Worm (Caenorhabditis elegans) whole organism, L1 larva: ENCODE measurements around the gene ecps-2.

Experiments used
- C34B4.2 ChIP-seq: sonication (generic microtip); optimal IDR thresholded peaks from 2 replicates; lab custom pipeline; 2017; ENCODE audit warnings: mild to moderate bottlenecking, missing genetic modification characterization, missing compliant biosample characterization
- aha-1 ChIP-seq: fragments of 150-350 bp; optimal IDR thresholded peaks from 2 replicates; lab custom pipeline; 2014; ENCODE audit warnings: missing biosample characterization, missing genetic modification characterization
- aly-2 ChIP-seq: fragments of 150-350 bp; optimal IDR thresholded peaks from 2 replicates; lab custom pipeline; 2014; ENCODE audit warnings: missing biosample characterization, missing genetic modification characterization
- ama-1 ChIP-seq: fragments of 150-350 bp; optimal IDR thresholded peaks from 2 replicates; lab custom pipeline; 2014
- ceh-8 ChIP-seq: fragments of 200-800 bp; sonication (Bioruptor generic); optimal IDR thresholded peaks from 2 replicates; lab custom pipeline; 2018; ENCODE audit warnings: mild to moderate bottlenecking, missing genetic modification characterization, moderate library complexity, missing compliant biosample characterization
- ceh-82 ChIP-seq, 3 experiments: fragments of 150-350 bp in 1 of 3; sonication (generic microtip) in 2 of 3; optimal IDR thresholded peaks; 2 replicates each; lab custom pipeline; 2014 to 2017; ENCODE audit warnings: missing biosample characterization in 3 of 3, missing genetic modification characterization in 3 of 3
- ceh-90 ChIP-seq: sonication (generic microtip); optimal IDR thresholded peaks from 2 replicates; lab custom pipeline; 2016; ENCODE audit warnings: missing genetic modification characterization, missing compliant biosample characterization
- ces-1 ChIP-seq: fragments of 150-350 bp; optimal IDR thresholded peaks from 2 replicates; lab custom pipeline; 2014; ENCODE audit warnings: missing biosample characterization, missing genetic modification reagents, missing genetic modification characterization
- dsc-1 ChIP-seq: sonication (generic microtip); optimal IDR thresholded peaks from 2 replicates; lab custom pipeline; 2016; ENCODE audit warnings: mild to moderate bottlenecking, missing genetic modification characterization, missing compliant biosample characterization
- efl-1 ChIP-seq, 4 experiments: fragments of 150-350 bp; optimal IDR thresholded peaks in 3 of 4; peaks in 1 of 4; 1 replicate in 1 of 4; 2 replicates in 3 of 4; lab custom pipeline; 2014; ENCODE audit warnings: missing biosample characterization in 2 of 4, missing genetic modification characterization in 2 of 4, missing genetic modification reagents in 2 of 4
- efl-3 ChIP-seq: fragments of 200-800 bp; sonication (Bioruptor generic); optimal IDR thresholded peaks from 2 replicates; lab custom pipeline; 2018; ENCODE audit warnings: mild to moderate bottlenecking, missing genetic modification characterization, missing compliant biosample characterization
- elt-3 ChIP-seq, 6 experiments: fragments of 150-350 bp in 1 of 6; sonication (generic microtip); optimal IDR thresholded peaks; 2 replicates each; lab custom pipeline; 2017 to 2018; ENCODE audit warnings: missing biosample characterization in 6 of 6, missing genetic modification characterization in 6 of 6, inconsistent platforms in 1 of 6
- fkh-10 ChIP-seq: sonication (generic microtip); optimal IDR thresholded peaks from 2 replicates; lab custom pipeline; 2017; ENCODE audit warnings: missing biosample characterization, missing genetic modification reagents, missing genetic modification characterization
- fkh-8 ChIP-seq: sonication (generic microtip); optimal IDR thresholded peaks from 2 replicates; lab custom pipeline; 2016; ENCODE audit warnings: mild to moderate bottlenecking, missing genetic modification characterization, missing compliant biosample characterization
- fos-1 ChIP-seq: fragments of 150-350 bp; optimal IDR thresholded peaks from 2 replicates; lab custom pipeline; 2014; ENCODE audit warnings: missing biosample characterization, missing genetic modification characterization
- hlh-4 ChIP-seq: sonication (generic microtip); optimal IDR thresholded peaks from 2 replicates; lab custom pipeline; 2016; ENCODE audit warnings: mild to moderate bottlenecking, missing genetic modification characterization, missing compliant biosample characterization
- hpl-2 ChIP-seq: fragments of 150-350 bp; optimal IDR thresholded peaks from 2 replicates; lab custom pipeline; 2014; ENCODE audit warnings: missing biosample characterization, missing genetic modification reagents, missing genetic modification characterization
- irx-1 ChIP-seq: sonication (generic microtip); optimal IDR thresholded peaks from 2 replicates; lab custom pipeline; 2016; ENCODE audit warnings: missing genetic modification characterization, missing compliant biosample characterization
- lin-13 ChIP-seq: fragments of 150-350 bp; optimal IDR thresholded peaks from 2 replicates; lab custom pipeline; 2014; ENCODE audit warnings: missing biosample characterization, missing genetic modification reagents, missing genetic modification characterization
- lin-14 ChIP-seq: fragments of 200-800 bp; sonication (Bioruptor generic); optimal IDR thresholded peaks from 2 replicates; lab custom pipeline; 2018; ENCODE audit warnings: mild to moderate bottlenecking, missing genetic modification characterization, moderate library complexity, missing compliant biosample characterization
- lin-39 ChIP-seq: fragments of 150-350 bp; optimal IDR thresholded peaks from 2 replicates; lab custom pipeline; 2014; ENCODE audit warnings: missing biosample characterization, missing genetic modification reagents, missing genetic modification characterization
- lsy-2 ChIP-seq, 2 experiments: fragments of 150-350 bp; optimal IDR thresholded peaks; 2 replicates each; lab custom pipeline; 2014; ENCODE audit warnings: missing biosample characterization in 2 of 2, missing genetic modification characterization in 2 of 2
- mab-9 ChIP-seq: fragments of 200-800 bp; sonication (Bioruptor generic); IDR thresholded peaks from 2 replicates; pipeline ENCODE4 v1.3.6; 2022; ENCODE audit warnings: missing genetic modification reagents, missing genetic modification characterization, missing compliant biosample characterization
- mef-2 ChIP-seq: fragments of 150-350 bp; optimal IDR thresholded peaks from 2 replicates; lab custom pipeline; 2014; ENCODE audit warnings: missing biosample characterization, missing genetic modification characterization
- mep-1 ChIP-seq: fragments of 150-350 bp; optimal IDR thresholded peaks from 2 replicates; lab custom pipeline; 2014; ENCODE audit warnings: missing biosample characterization, missing genetic modification characterization
- nhr-11 ChIP-seq: fragments of 150-350 bp; optimal IDR thresholded peaks from 2 replicates; lab custom pipeline; 2014; ENCODE audit warnings: missing biosample characterization, missing genetic modification characterization
- nhr-19 ChIP-seq: fragments of 200-800 bp; sonication (Bioruptor generic); conservative IDR thresholded peaks from 2 replicates; pipeline ENCODE4 v1.3.6; 2022; ENCODE audit warnings: missing genetic modification characterization, missing compliant biosample characterization
- nhr-20 ChIP-seq: sonication (generic microtip); optimal IDR thresholded peaks from 2 replicates; lab custom pipeline; 2016; ENCODE audit warnings: mild to moderate bottlenecking, missing genetic modification characterization, missing compliant biosample characterization
- nhr-237 ChIP-seq: fragments of 150-350 bp; optimal IDR thresholded peaks from 2 replicates; lab custom pipeline; 2014; ENCODE audit warnings: missing biosample characterization, missing genetic modification characterization
- nhr-76 ChIP-seq: sonication (generic microtip); optimal IDR thresholded peaks from 2 replicates; lab custom pipeline; 2017; ENCODE audit warnings: missing biosample characterization, missing genetic modification characterization
- nhr-77 ChIP-seq: fragments of 150-350 bp; optimal IDR thresholded peaks from 2 replicates; lab custom pipeline; 2014; ENCODE audit warnings: missing biosample characterization, missing genetic modification characterization
- nhr-85 ChIP-seq: sonication (generic microtip); peaks from one replicate; lab custom pipeline; 2016; ENCODE audit warnings: missing genetic modification characterization, inconsistent platforms, missing compliant biosample characterization
- nhr-90 ChIP-seq: sonication (generic microtip); optimal IDR thresholded peaks from 2 replicates; lab custom pipeline; 2016; ENCODE audit warnings: mild to moderate bottlenecking, missing genetic modification characterization, missing compliant biosample characterization; ENCODE audit not compliant: poor library complexity
- pag-3 ChIP-seq: sonication (generic microtip); optimal IDR thresholded peaks from 2 replicates; lab custom pipeline; 2017; ENCODE audit warnings: missing genetic modification characterization, mild to moderate bottlenecking, missing compliant biosample characterization, antibody characterized with exemption, borderline replicate concordance; ENCODE audit not compliant: insufficient read depth
- pax-3 ChIP-seq: fragments of 200-800 bp; sonication (Bioruptor generic); optimal IDR thresholded peaks from 2 replicates; lab custom pipeline; 2018; ENCODE audit warnings: mild to moderate bottlenecking, missing genetic modification characterization, moderate library complexity, missing compliant biosample characterization
- pqm-1 ChIP-seq: sonication (generic microtip); optimal IDR thresholded peaks from 3 replicates; lab custom pipeline; 2017; ENCODE audit warnings: missing biosample characterization, missing genetic modification characterization
- rnt-1 ChIP-seq: sonication (generic microtip); optimal IDR thresholded peaks from 2 replicates; lab custom pipeline; 2016; ENCODE audit warnings: mild to moderate bottlenecking, missing genetic modification characterization, moderate library complexity, missing compliant biosample characterization
- skn-1 ChIP-seq: fragments of 150-350 bp; optimal IDR thresholded peaks from 2 replicates; lab custom pipeline; 2014; ENCODE audit warnings: missing biosample characterization, missing genetic modification characterization
- snpc-4 ChIP-seq: fragments of 150-350 bp; optimal IDR thresholded peaks from 2 replicates; lab custom pipeline; 2014; ENCODE audit warnings: missing biosample characterization, missing genetic modification characterization
- snu-23 ChIP-seq: sonication (generic microtip); optimal IDR thresholded peaks from 2 replicates; lab custom pipeline; 2016; ENCODE audit warnings: missing genetic modification characterization, missing compliant biosample characterization
- sptf-1 ChIP-seq: fragments of 150-350 bp; optimal IDR thresholded peaks from 2 replicates; lab custom pipeline; 2014; ENCODE audit warnings: missing biosample characterization, missing genetic modification characterization
- swsn-7 ChIP-seq: sonication (generic microtip); optimal IDR thresholded peaks from 2 replicates; lab custom pipeline; 2016; ENCODE audit warnings: missing genetic modification characterization, missing compliant biosample characterization
- tbx-2 ChIP-seq: sonication (generic microtip); optimal IDR thresholded peaks from 2 replicates; lab custom pipeline; 2016; ENCODE audit warnings: missing genetic modification characterization, missing compliant biosample characterization
- tlp-1 ChIP-seq: fragments of 150-350 bp; optimal IDR thresholded peaks from 2 replicates; lab custom pipeline; 2014; ENCODE audit warnings: missing biosample characterization, missing genetic modification characterization
- unc-30 ChIP-seq: sonication (generic microtip); optimal IDR thresholded peaks from 2 replicates; lab custom pipeline; 2017; ENCODE audit warnings: missing biosample characterization, missing genetic modification characterization
- unc-86 ChIP-seq: sonication (generic microtip); optimal IDR thresholded peaks from 2 replicates; lab custom pipeline; 2016; ENCODE audit warnings: missing genetic modification characterization, missing compliant biosample characterization
- unc-98 ChIP-seq: fragments of 200-800 bp; sonication (Bioruptor generic); IDR thresholded peaks from 2 replicates; pipeline ENCODE4 v1.3.6; 2022; ENCODE audit warnings: missing genetic modification characterization, missing compliant biosample characterization
- vab-15 ChIP-seq: sonication (generic microtip); optimal IDR thresholded peaks from 2 replicates; lab custom pipeline; 2017; ENCODE audit warnings: missing genotype, mild to moderate bottlenecking, missing genetic modification characterization, missing compliant biosample characterization
- ztf-11 ChIP-seq, 2 experiments: sonication (generic microtip); optimal IDR thresholded peaks; 2 replicates each; lab custom pipeline; 2016 to 2017; ENCODE audit warnings: missing genetic modification characterization in 2 of 2, missing biosample characterization in 1 of 2, missing compliant biosample characterization in 1 of 2

Gene ecps-2

DNA sequence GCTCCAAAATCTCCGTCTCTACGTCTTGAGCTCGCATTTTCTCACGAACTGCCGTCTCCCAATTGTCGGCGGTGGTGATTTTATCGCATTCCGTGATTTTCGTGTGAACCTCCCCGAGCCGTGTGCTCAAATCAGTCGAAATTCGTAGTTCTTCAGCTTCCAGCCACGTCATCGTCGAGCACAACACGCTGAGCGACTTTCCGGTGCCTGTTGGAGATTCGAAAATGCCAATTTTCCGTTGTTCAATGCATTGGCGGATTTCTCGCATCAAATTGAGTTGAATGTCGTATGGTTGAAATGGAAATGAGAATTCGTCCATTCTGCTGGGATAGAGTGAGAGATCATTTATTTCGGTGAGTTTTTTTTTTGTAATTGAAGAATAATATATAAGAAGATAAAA, 38.0 kb upstream of the ecps-2 start, which contains the start of the genes M03C11.3 and chl-1:
TSS of gene M03C11.3 (plus strand) at position 153 of the 400 bp plus-strand sequence.
TSS of gene chl-1 (minus strand) at position 323 of the 400 bp plus-strand sequence.
- TF ChIP-seq nhr-237 (tag; lab: Kevin White, UChicago), result no peak
- no peak for TF ChIP-seq efl-1 (optimal IDR thresholded peaks at IDR 0.05; lab: Kevin White, UChicago)
- TF ChIP-seq efl-1 (GFP tag; optimal IDR thresholded peaks at IDR 0.05 in 1 of 2; lab: Kevin White, UChicago), result peak in 1 of 2 experiments; percentile 91

DNA sequence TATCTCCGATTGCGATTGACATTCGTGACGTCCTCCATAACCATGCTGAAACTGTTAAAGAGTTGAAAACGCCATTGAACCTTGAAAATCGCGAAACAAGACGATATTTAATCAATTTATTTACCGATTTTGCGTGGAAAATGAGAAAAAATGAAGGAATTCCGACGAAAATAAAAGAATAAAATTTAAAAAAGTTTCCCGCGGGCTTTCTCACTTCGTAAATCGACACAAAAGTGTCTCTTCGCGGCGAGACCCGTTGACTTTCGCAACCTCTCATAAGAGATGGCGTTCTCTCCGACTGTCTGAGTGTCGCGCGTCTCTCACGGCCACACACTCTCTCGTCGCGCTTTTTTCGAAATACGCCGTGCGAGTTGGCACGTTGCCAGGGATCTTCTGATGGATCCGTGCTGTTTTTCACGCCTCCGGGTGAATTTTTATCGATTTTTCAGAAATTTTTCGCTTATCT, 35.7 kb upstream of the ecps-2 start, which contains the start of gene hat-1:
TSS of gene hat-1 (minus strand) at position 51 of the 466 bp plus-strand sequence.
- TF ChIP-seq fkh-10 (GFP tag; lab: Kevin White, UChicago) (peak; percentile 86), unc-98 (GFP tag; lab: Robert Waterston, UW) (peak; percentile 66; the same call in 1 of the 2 replicates), ces-1 (GFP tag; lab: Kevin White, UChicago) (no peak), unc-86 (tag; lab: Kevin White, UChicago) (peak; percentile 98), aly-2 (tag; lab: Kevin White, UChicago) (peak; percentile 71), nhr-77 (tag; lab: Kevin White, UChicago) (peak; percentile 91), nhr-237 (tag; lab: Kevin White, UChicago) (peak; percentile 83), pqm-1 (tag; lab: Kevin White, UChicago) (no peak), elt-3 (tag; optimal IDR thresholded peaks at IDR 0.05; lab: Kevin White, UChicago) (peak in 3 of 6 experiments; percentile 71 to 95 (median 91)), pag-3 (tag; lab: Kevin White, UChicago) (peak; percentile 57), ama-1 (lab: Kevin White, UChicago) (no peak), efl-3 (GFP tag; lab: Kevin White, UChicago) (peak; percentile 54), mab-9 (GFP tag; lab: Robert Waterston, UW) (peak; percentile 91), nhr-19 (GFP tag; lab: Robert Waterston, UW) (peak; percentile 97), pax-3 (peak; percentile 94), nhr-90 (tag; lab: Kevin White, UChicago) (peak; percentile 96), ceh-90 (peak; percentile 60), skn-1 (tag; lab: Kevin White, UChicago) (peak; percentile 93), rnt-1 (tag; lab: Kevin White, UChicago) (peak; percentile 96), tbx-2 (tag; lab: Kevin White, UChicago) (peak; percentile 97), hlh-4 (no peak), fos-1 (tag; lab: Kevin White, UChicago) (peak; percentile 92), lin-39 (tag; lab: Kevin White, UChicago) (peak; percentile 95), lin-14 (GFP tag; lab: Kevin White, UChicago) (peak; percentile 98), hpl-2 (GFP tag; lab: Kevin White, UChicago) (peak; percentile 77), ceh-8 (GFP tag; lab: Kevin White, UChicago) (peak; percentile 88), snpc-4 (tag; lab: Kevin White, UChicago) (peak; percentile 83), sptf-1 (tag; lab: Kevin White, UChicago) (no peak), nhr-85 (tag; lab: Kevin White, UChicago) (peak; percentile 99), vab-15 (tag; lab: Kevin White, UChicago) (no peak), lsy-2 (tag; optimal IDR thresholded peaks at IDR 0.05; lab: Kevin White, UChicago) (peak; percentile 95 to 96), nhr-11 (peak; percentile 91), ztf-11 (tag; optimal IDR thresholded peaks at IDR 0.05; lab: Kevin White, UChicago) (peak in 1 of 2 experiments; percentile 80), nhr-76 (tag; lab: Kevin White, UChicago) (no peak), aha-1 (peak; percentile 86), snu-23 (GFP tag; lab: Kevin White, UChicago) (peak; percentile 98), tlp-1 (tag; lab: Kevin White, UChicago) (no peak), fkh-8 (peak; percentile 98), nhr-20 (tag; lab: Kevin White, UChicago) (peak; percentile 97), mef-2 (tag; lab: Kevin White, UChicago) (peak; percentile 82), ceh-82 (tag; optimal IDR thresholded peaks at IDR 0.05; lab: Kevin White, UChicago) (peak; percentile 95 to 97 (median 96)), unc-30 (tag; lab: Kevin White, UChicago) (no peak), irx-1 (tag; lab: Kevin White, UChicago) (peak; percentile 94), efl-1 (optimal IDR thresholded peaks at IDR 0.05; lab: Kevin White, UChicago) (peak; percentile 95 to 97), efl-1 (GFP tag; optimal IDR thresholded peaks at IDR 0.05 in 1 of 2; lab: Kevin White, UChicago) (peak; percentile 90 to 99), mep-1 (tag; lab: Kevin White, UChicago) (peak; percentile 95), dsc-1 (tag; lab: Kevin White, UChicago) (peak; percentile 96), lin-13 (GFP tag; lab: Kevin White, UChicago) (peak; percentile 95), C34B4.2 (tag; lab: Kevin White, UChicago) (peak; percentile 52), swsn-7 (tag; lab: Kevin White, UChicago) (peak; percentile 97)
